Worm (Caenorhabditis elegans) whole organism, L4 larva: ENCODE measurements around the gene Y68A4B.3.
A peak's percentile ranks its signal among the peaks of the same experiment; 100 is the strongest.
"Not testable (repeated sequence)": the region's sequence is repeated elsewhere in the genome, so short reads cannot be mapped to it uniquely, and the experiment has no call there.

Experiments
- F10B5.3 ChIP-seq: sonication (generic microtip); optimal IDR thresholded peaks from 2 replicates; lab custom pipeline; 2016; ENCODE audit warnings: mild to moderate bottlenecking, missing genetic modification characterization, missing compliant biosample characterization
- F44E2.7 ChIP-seq: fragments of 200-800 bp; sonication (Bioruptor generic); IDR thresholded peaks from 2 replicates; pipeline ENCODE4 v2.1.2; 2022; ENCODE audit warnings: missing genetic modification characterization, missing compliant biosample characterization
- Y75B8A.6 ChIP-seq: fragments of 200-800 bp; sonication (Bioruptor generic); IDR thresholded peaks from 2 replicates; pipeline ENCODE4 v1.3.6; 2022; ENCODE audit warnings: missing genetic modification reagents, missing genetic modification characterization, missing compliant biosample characterization
- ZK546.5 ChIP-seq, 2 experiments: sonication (generic microtip); optimal IDR thresholded peaks; 2 replicates each; lab custom pipeline; 2017; ENCODE audit warnings: missing biosample characterization in 2 of 2, missing genetic modification characterization in 2 of 2
- ama-1 ChIP-seq: fragments of 150-350 bp; optimal IDR thresholded peaks from 2 replicates; lab custom pipeline; 2014; ENCODE audit warnings: inconsistent platforms, mixed read lengths
- ceh-28 ChIP-seq: fragments of 150-350 bp; optimal IDR thresholded peaks from 2 replicates; lab custom pipeline; 2014; ENCODE audit warnings: missing biosample characterization, missing genetic modification reagents, missing genetic modification characterization
- daf-16 ChIP-seq, 3 experiments: sonication (generic microtip); optimal IDR thresholded peaks; 2 replicates each; lab custom pipeline; 2016 to 2017; ENCODE audit warnings: missing genetic modification characterization in 3 of 3, missing genetic modification reagents in 3 of 3, mild to moderate bottlenecking in 2 of 3, missing compliant biosample characterization in 2 of 3, missing biosample characterization in 1 of 3, moderate library complexity in 1 of 3
- daf-19 ChIP-seq: fragments of 200-800 bp; sonication (Bioruptor generic); conservative IDR thresholded peaks from 2 replicates; pipeline ENCODE4 v1.3.6; 2022; ENCODE audit warnings: missing genetic modification characterization, missing compliant biosample characterization
- dmd-9 ChIP-seq: fragments of 200-800 bp; sonication (Bioruptor generic); IDR thresholded peaks from 2 replicates; pipeline ENCODE4 v1.3.6; 2022; ENCODE audit warnings: missing genetic modification reagents, missing genetic modification characterization, missing compliant biosample characterization
- duxl-1 ChIP-seq: sonication (generic microtip); optimal IDR thresholded peaks from 2 replicates; lab custom pipeline; 2016; ENCODE audit warnings: mild to moderate bottlenecking, missing genetic modification characterization, moderate library complexity, missing compliant biosample characterization; ENCODE audit not compliant: poor library complexity
- dve-1 ChIP-seq: sonication (generic microtip); optimal IDR thresholded peaks from 2 replicates; lab custom pipeline; 2017; ENCODE audit warnings: antibody characterized with exemption, mild to moderate bottlenecking, missing genetic modification characterization, missing compliant biosample characterization; ENCODE audit not compliant: insufficient read depth
- egl-27 ChIP-seq: sonication (generic microtip); optimal IDR thresholded peaks from 3 replicates; lab custom pipeline; 2017; ENCODE audit warnings: missing biosample characterization, missing genetic modification reagents, missing genetic modification characterization
- gei-8 ChIP-seq: fragments of 200-800 bp; sonication (Bioruptor generic); optimal IDR thresholded peaks from 2 replicates; lab custom pipeline; 2018; ENCODE audit warnings: mild to moderate bottlenecking, missing genetic modification characterization, missing compliant biosample characterization
- lin-15B ChIP-seq: fragments of 150-350 bp; sonication (generic microtip); optimal IDR thresholded peaks from 3 replicates; lab custom pipeline; 2014; ENCODE audit warnings: missing biosample characterization, missing genetic modification characterization
- lir-3 ChIP-seq: sonication (generic microtip); optimal IDR thresholded peaks from 2 replicates; lab custom pipeline; 2016; ENCODE audit warnings: mild to moderate bottlenecking, missing genetic modification characterization, missing compliant biosample characterization
- madf-5 ChIP-seq, 2 experiments: fragments of 200-800 bp; sonication (Bioruptor generic); IDR thresholded peaks; 2 replicates each; pipeline ENCODE4 v1.3.6; 2022; ENCODE audit warnings: missing compliant biosample characterization in 2 of 2, missing genetic modification characterization in 2 of 2
- mdt-29 ChIP-seq: fragments of 200-800 bp; sonication (Bioruptor generic); IDR thresholded peaks from 2 replicates; pipeline ENCODE4 v1.3.6; 2022; ENCODE audit warnings: missing genetic modification reagents, missing genetic modification characterization, missing compliant biosample characterization
- nhr-10 ChIP-seq: fragments of 150-350 bp; optimal IDR thresholded peaks from 2 replicates; lab custom pipeline; 2014; ENCODE audit warnings: missing biosample characterization, missing genetic modification characterization
- nhr-102 ChIP-seq: sonication (generic microtip); optimal IDR thresholded peaks from 2 replicates; lab custom pipeline; 2016; ENCODE audit warnings: mild to moderate bottlenecking, missing genetic modification characterization, moderate library complexity, missing compliant biosample characterization
- nhr-11 ChIP-seq: fragments of 150-350 bp; optimal IDR thresholded peaks from 2 replicates; lab custom pipeline; 2014; ENCODE audit warnings: missing biosample characterization, missing genetic modification characterization
- nhr-237 ChIP-seq: sonication (generic microtip); optimal IDR thresholded peaks from 2 replicates; lab custom pipeline; 2017; ENCODE audit warnings: missing biosample characterization, missing genetic modification characterization
- pha-4 ChIP-seq, 2 experiments: fragments of 150-350 bp in 1 of 2; fragments of 200-800 bp in 1 of 2; sonication (Bioruptor generic) in 1 of 2; IDR thresholded peaks in 1 of 2; optimal IDR thresholded peaks in 1 of 2; 2 replicates each; pipeline versions ENCODE4 v1.3.6 to Lab custom; 2014 to 2022; ENCODE audit warnings: missing genetic modification characterization in 2 of 2, missing genetic modification reagents in 2 of 2, missing biosample characterization in 1 of 2, missing compliant biosample characterization in 1 of 2
- php-3 ChIP-seq: fragments of 200-800 bp; sonication (Bioruptor generic); IDR thresholded peaks from 2 replicates; pipeline ENCODE4 v1.3.6; 2022; ENCODE audit warnings: missing genetic modification reagents, missing genetic modification characterization, missing compliant biosample characterization
- pqm-1 ChIP-seq: sonication (generic microtip); optimal IDR thresholded peaks from 2 replicates; lab custom pipeline; 2017; ENCODE audit warnings: missing biosample characterization, missing genetic modification characterization
- set-16 ChIP-seq: fragments of 200-800 bp; sonication (Bioruptor generic); IDR thresholded peaks from 2 replicates; pipeline ENCODE4 v1.3.6; 2022; ENCODE audit warnings: missing genetic modification reagents, missing genetic modification characterization, missing compliant biosample characterization
- snpc-1.2 ChIP-seq: fragments of 200-800 bp; sonication (Bioruptor generic); IDR thresholded peaks from 2 replicates; pipeline ENCODE4 v1.3.6; 2022; ENCODE audit warnings: missing genetic modification reagents, missing genetic modification characterization, missing compliant biosample characterization
- spr-1 ChIP-seq: sonication (generic microtip); optimal IDR thresholded peaks from 2 replicates; lab custom pipeline; 2016; ENCODE audit warnings: mild to moderate bottlenecking, missing genetic modification characterization, missing compliant biosample characterization
- tra-1 ChIP-seq: fragments of 200-800 bp; sonication (Bioruptor generic); IDR thresholded peaks from 2 replicates; pipeline ENCODE4 v1.3.6; 2022; ENCODE audit warnings: missing genetic modification reagents, missing genetic modification characterization, missing compliant biosample characterization
- unc-62 ChIP-seq, 3 experiments: fragments of 150-350 bp in 1 of 3; sonication (generic microtip); optimal IDR thresholded peaks in 2 of 3; peaks in 1 of 3; 1 replicate in 1 of 3; 2 replicates in 2 of 3; lab custom pipeline; 2014 to 2017; ENCODE audit warnings: missing biosample characterization in 3 of 3, missing genetic modification characterization in 3 of 3, missing genetic modification reagents in 3 of 3, missing genotype in 1 of 3
- ztf-7 ChIP-seq: fragments of 150-350 bp; optimal IDR thresholded peaks from 2 replicates; lab custom pipeline; 2014; ENCODE audit warnings: missing biosample characterization, missing genetic modification characterization

Y68A4B.3 gene

ce11 chrV:17258244-17258643, 15.8 kb upstream of the Y68A4B.3 start:
- TF ChIP-seq pqm-1 (peak; percentile 32), duxl-1 (tag; lab: Kevin White, UChicago) (peak; percentile 64), ZK546.5 (tag; optimal IDR thresholded peaks at IDR 0.05; lab: Kevin White, UChicago) (no peak), lin-15B (tag; lab: Kevin White, UChicago) (no peak), unc-62 (GFP tag; optimal IDR thresholded peaks at IDR 0.05 in 1 of 2; lab: Kevin White, UChicago) (peak in 1 of 2 experiments; percentile 1), unc-62 (tag; optimal IDR thresholded peaks at IDR 0.05; lab: Kevin White, UChicago) (no peak), Y75B8A.6 (GFP tag; lab: Robert Waterston, UW) (no peak)

ce11 chrV:17257637-17258036, 15.2 kb upstream of the Y68A4B.3 start:
- no peak for TF ChIP-seq nhr-237
- TF ChIP-seq set-16 (GFP tag; lab: Robert Waterston, UW): peak; percentile 59; the same call in 1 of the 2 replicates

DNA sequence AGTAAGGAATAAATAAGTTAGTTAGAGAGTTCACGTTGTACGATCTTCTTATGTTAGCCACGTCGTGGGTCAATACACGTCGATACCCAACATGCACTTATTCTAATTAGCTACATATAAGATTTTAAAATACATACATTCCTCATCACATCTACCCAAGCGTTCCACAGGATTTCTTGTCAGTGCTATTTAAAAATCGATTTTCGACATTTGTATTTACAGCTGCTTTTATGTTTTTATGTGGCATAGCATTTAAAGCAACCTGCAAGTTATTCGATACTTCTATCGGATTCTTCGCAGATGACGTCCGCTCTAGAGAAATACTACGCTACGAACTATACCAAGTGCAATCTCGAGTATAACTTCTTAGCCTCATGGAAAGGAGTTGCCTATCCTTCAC, 13.0 kb upstream of the Y68A4B.3 start, which contains the start of gene srh-115:
srh-115 (plus strand) TSS at position 301 of the 400 bp plus-strand sequence.
- no peak for TF ChIP-seq lir-3 (tag; lab: Kevin White, UChicago)
- no peak for TF ChIP-seq daf-19 (GFP tag; lab: Robert Waterston, UW)
- TF ChIP-seq ceh-28 (tag; lab: Kevin White, UChicago): no peak
- no peak for TF ChIP-seq php-3 (GFP tag; lab: Robert Waterston, UW)
- no peak for TF ChIP-seq tra-1

- not testable (repeated sequence) for TF ChIP-seq daf-16 (GFP tag; optimal IDR thresholded peaks at IDR 0.05; lab: Kevin White, UChicago); daf-16 (tag; optimal IDR thresholded peaks at IDR 0.05; lab: Kevin White, UChicago); pha-4 (GFP tag; IDR thresholded peaks at IDR 0.05; lab: Robert Waterston, UW); pha-4 (tag; optimal IDR thresholded peaks at IDR 0.05; lab: Kevin White, UChicago); ama-1 (lab: Kevin White, UChicago)
These were observed 12.6 kb upstream of the Y68A4B.3 start, which contains the start of gene srh-116 for ce11 chrV:17255028-17255427. Gene srh-116 (minus strand): TSS chrV:17255128.

DNA sequence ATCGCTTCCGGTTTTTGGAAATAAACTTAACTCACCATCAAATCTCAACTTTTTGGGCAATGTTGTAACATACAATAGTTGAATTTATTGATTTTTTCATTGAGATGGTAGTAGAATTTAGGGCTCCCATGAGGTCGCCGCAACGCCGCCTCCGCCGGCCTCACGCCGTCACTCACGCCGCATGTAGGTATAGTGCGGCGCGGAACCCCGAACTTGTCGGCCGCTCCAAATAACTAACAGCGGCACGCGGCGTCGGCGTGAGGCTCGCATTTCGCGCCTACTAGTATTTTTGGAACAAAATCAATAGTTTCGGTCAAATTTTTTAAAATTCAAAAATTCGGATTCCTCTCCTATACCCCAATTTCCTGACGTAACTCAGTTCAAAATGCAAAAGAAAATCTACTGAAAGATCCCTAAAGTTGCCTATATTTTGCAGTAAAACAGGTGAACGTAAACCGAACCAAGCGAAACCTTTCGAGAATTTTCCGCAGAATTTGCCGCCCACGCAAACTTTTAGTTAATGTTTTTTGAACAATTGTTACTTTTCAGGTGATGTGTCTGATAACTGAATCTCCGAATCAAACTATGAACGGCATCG, 9.0 kb upstream of the Y68A4B.3 start, which contains the start of gene Y61B8A.6:
Y61B8A.6 (plus strand) TSS at position 548 of the 598 bp plus-strand sequence.
- no peak for TF ChIP-seq dve-1 (tag; lab: Kevin White, UChicago)
- peak; percentile 73 for TF ChIP-seq set-16 (GFP tag; lab: Robert Waterston, UW)
- no peak for TF ChIP-seq nhr-102 (tag; lab: Kevin White, UChicago)
- TF ChIP-seq nhr-11 (tag; lab: Kevin White, UChicago): no peak
- no peak for TF ChIP-seq lin-15B (tag; lab: Kevin White, UChicago)
- no peak for TF ChIP-seq egl-27
- no peak for TF ChIP-seq snpc-1.2 (GFP tag; lab: Robert Waterston, UW)
- TF ChIP-seq mdt-29 (GFP tag; lab: Robert Waterston, UW): no peak
- TF ChIP-seq, all 104 proteins: peak for 1

ce11 chrV:17248915-17249314, 6.5 kb upstream of the Y68A4B.3 start, which contains the start of gene clec-243:
Gene clec-243 (minus strand): TSS chrV:17249015.
- TF ChIP-seq dmd-9 (GFP tag; lab: Robert Waterston, UW) (no peak), F10B5.3 (tag; lab: Kevin White, UChicago) (no peak), daf-19 (GFP tag; lab: Robert Waterston, UW) (no peak), nhr-10 (tag; lab: Kevin White, UChicago) (no peak)

ce11 chrV:17245406-17245805, 3.0 kb upstream of the Y68A4B.3 start, which contains the start of gene clec-242:
Gene clec-242 (minus strand): TSS chrV:17245506.
- TF ChIP-seq gei-8: no peak
- TF ChIP-seq nhr-11 (tag; lab: Kevin White, UChicago): no peak
- no peak for TF ChIP-seq ama-1 (lab: Kevin White, UChicago)
- TF ChIP-seq set-16 (GFP tag; lab: Robert Waterston, UW): no peak
- no peak for TF ChIP-seq spr-1 (tag; lab: Kevin White, UChicago)
- no peak for TF ChIP-seq F10B5.3 (tag; lab: Kevin White, UChicago)
- no peak for TF ChIP-seq ztf-7 (tag; lab: Kevin White, UChicago)
- no peak for TF ChIP-seq nhr-237
- TF ChIP-seq madf-5 (GFP tag; IDR thresholded peaks at IDR 0.05; lab: Robert Waterston, UW): no peak
- TF ChIP-seq F44E2.7: no peak
- TF ChIP-seq daf-19 (GFP tag; lab: Robert Waterston, UW): no peak
- TF ChIP-seq php-3 (GFP tag; lab: Robert Waterston, UW): no peak
